Worm (Caenorhabditis elegans) whole organism, L3 larva: ENCODE measurements around the gene spc-2.

Source experiments
- R02D3.7 ChIP-seq: fragments of 150-350 bp; optimal IDR thresholded peaks from 2 replicates; lab custom pipeline; 2014; ENCODE audit warnings: missing biosample characterization, missing genetic modification characterization
- ceh-82 ChIP-seq: fragments of 150-350 bp; optimal IDR thresholded peaks from 2 replicates; lab custom pipeline; 2014; ENCODE audit warnings: missing biosample characterization, missing genetic modification characterization
- elt-2 ChIP-seq: sonication (generic microtip); optimal IDR thresholded peaks from 2 replicates; lab custom pipeline; 2016; ENCODE audit warnings: missing genetic modification reagents, mild to moderate bottlenecking, missing genetic modification characterization, missing compliant biosample characterization
- elt-3 ChIP-seq, 3 experiments: fragments of 150-350 bp in 1 of 3; sonication (generic microtip) in 2 of 3; optimal IDR thresholded peaks; 2 replicates in 2 of 3; 4 replicates in 1 of 3; lab custom pipeline; 2014 to 2017; ENCODE audit warnings: missing biosample characterization in 3 of 3, missing genetic modification characterization in 3 of 3
- eor-1 ChIP-seq, 2 experiments: fragments of 150-350 bp; optimal IDR thresholded peaks; 2 replicates each; lab custom pipeline; 2014 to 2018; ENCODE audit warnings: missing biosample characterization in 2 of 2, missing genetic modification characterization in 2 of 2
- fkh-10 ChIP-seq: sonication (generic microtip); optimal IDR thresholded peaks from 2 replicates; lab custom pipeline; 2017; ENCODE audit warnings: missing biosample characterization, missing genetic modification reagents, missing genetic modification characterization
- fos-1 ChIP-seq: fragments of 150-350 bp; optimal IDR thresholded peaks from 2 replicates; lab custom pipeline; 2014; ENCODE audit warnings: missing biosample characterization, missing genetic modification characterization
- lin-39 ChIP-seq: fragments of 150-350 bp; optimal IDR thresholded peaks from 2 replicates; lab custom pipeline; 2018; ENCODE audit warnings: missing biosample characterization, missing genetic modification reagents, missing genetic modification characterization
- nhr-28 ChIP-seq: fragments of 150-350 bp; optimal IDR thresholded peaks from 2 replicates; lab custom pipeline; 2014; ENCODE audit warnings: missing biosample characterization, missing genetic modification characterization
- nhr-76 ChIP-seq: fragments of 150-350 bp; sonication (generic microtip); optimal IDR thresholded peaks from 5 replicates; lab custom pipeline; 2014; ENCODE audit warnings: missing biosample characterization, missing genetic modification characterization
- nhr-77 ChIP-seq: fragments of 150-350 bp; optimal IDR thresholded peaks from 2 replicates; lab custom pipeline; 2014; ENCODE audit warnings: missing biosample characterization, missing genetic modification characterization
- pha-4 ChIP-seq: fragments of 150-350 bp; optimal IDR thresholded peaks from 2 replicates; lab custom pipeline; 2014; ENCODE audit warnings: missing biosample characterization, missing genetic modification reagents, missing genetic modification characterization
- zag-1 ChIP-seq: fragments of 150-350 bp; optimal IDR thresholded peaks from 2 replicates; lab custom pipeline; 2014; ENCODE audit warnings: missing biosample characterization, missing genetic modification characterization

ce11 chrIII:8232634-8233033, 51.0 kb downstream of the spc-2 start, which contains the start of gene henn-1:
- TF ChIP-seq elt-2 (no peak), nhr-77 (tag; lab: Kevin White, UChicago) (no peak), lin-39 (tag; lab: Kevin White, UChicago) (no peak), nhr-76 (tag; lab: Kevin White, UChicago) (no peak), ceh-82 (no peak), fos-1 (no peak), eor-1 (tag; optimal IDR thresholded peaks at IDR 0.05; lab: Kevin White, UChicago) (no peak), zag-1 (tag; lab: Kevin White, UChicago) (no peak), R02D3.7 (no peak), elt-3 (tag; optimal IDR thresholded peaks at IDR 0.05; lab: Kevin White, UChicago) (no peak), fkh-10 (GFP tag; lab: Kevin White, UChicago) (no peak), pha-4 (peak; percentile 28), nhr-28 (tag; lab: Kevin White, UChicago) (no peak)
